Fruit fly (Drosophila melanogaster): ENCODE measurements around the gene CG34377.

DNA sequence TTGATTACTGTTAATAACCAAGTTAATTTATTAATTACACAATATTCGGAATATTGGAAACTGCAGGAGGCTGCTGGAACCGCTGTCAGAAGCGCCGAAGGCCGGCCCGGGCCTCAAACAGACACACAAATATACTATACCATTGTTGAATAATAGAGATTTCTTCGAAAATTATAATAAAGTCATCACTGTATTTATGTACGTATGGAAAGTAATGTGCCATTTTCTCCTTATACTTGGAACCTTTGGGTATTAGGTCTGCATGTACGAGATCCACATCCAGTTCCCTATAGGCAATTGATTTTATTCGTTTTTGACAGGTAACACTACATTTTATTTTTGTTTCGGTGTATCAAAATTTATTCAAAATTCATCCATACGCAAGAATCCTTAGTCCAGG is 48.6 kb upstream of the CG34377 start, which contains the start of gene CG7069:
- TF ChIP-seq Myc (optimal IDR thresholded peaks at IDR 0.05), result no peak
- TF ChIP-seq ttk (optimal IDR thresholded peaks at IDR 0.05), result no peak
- no peak for TF ChIP-seq Sin3A (optimal IDR thresholded peaks at IDR 0.05)

Data from Kc167 (cell line).